Fruit fly (Drosophila melanogaster) whole organism, embryonic: ENCODE results near the gene Sas-6.

Source experiments
- BEAF-32 ChIP-seq: fragments of 200-800 bp; sonication (Bioruptor generic); optimal IDR thresholded peaks from 3 replicates; lab custom pipeline; 2017; ENCODE audit warnings: missing biosample characterization, missing genetic modification characterization, mild to moderate bottlenecking, moderate library complexity, missing genetic modification reagents
- Bgb ChIP-seq: fragments of 200-800 bp; sonication (Bioruptor generic); IDR thresholded peaks from 2 replicates; pipeline ENCODE4 v1.3.6; 2022; ENCODE audit warnings: missing biosample characterization, missing genetic modification characterization; ENCODE audit not compliant: partially characterized antibody
- CG13624 ChIP-seq: fragments of 200-800 bp; sonication (Bioruptor generic); optimal IDR thresholded peaks from 2 replicates; lab custom pipeline; 2016; ENCODE audit warnings: missing biosample characterization, missing genetic modification characterization
- CG15601 ChIP-seq: fragments of 200-800 bp; sonication (Bioruptor generic); optimal IDR thresholded peaks from 3 replicates; lab custom pipeline; 2019; ENCODE audit warnings: missing biosample characterization, mild to moderate bottlenecking, missing genetic modification characterization, moderate library complexity
- CG2202 ChIP-seq: fragments of 200-800 bp; sonication (Bioruptor generic); optimal IDR thresholded peaks from 2 replicates; lab custom pipeline; 2018; ENCODE audit warnings: missing biosample characterization, mild to moderate bottlenecking, missing genetic modification characterization
- CG30403 ChIP-seq: fragments of 200-800 bp; sonication (Bioruptor generic); optimal IDR thresholded peaks from 3 replicates; lab custom pipeline; 2016; ENCODE audit warnings: missing biosample characterization, missing genetic modification characterization
- CG34224 ChIP-seq: fragments of 200-800 bp; sonication (Bioruptor generic); IDR thresholded peaks from 3 replicates; pipeline ENCODE4 v1.3.6; 2022; ENCODE audit warnings: missing biosample characterization, missing genetic modification characterization; ENCODE audit not compliant: partially characterized antibody
- CG8359 ChIP-seq: fragments of 200-800 bp; sonication (Bioruptor generic); optimal IDR thresholded peaks from 2 replicates; lab custom pipeline; 2017; ENCODE audit warnings: missing biosample characterization, mild to moderate bottlenecking, missing genetic modification characterization, borderline replicate concordance
- Dip2 ChIP-seq: fragments of 200-800 bp; sonication (Bioruptor generic); IDR thresholded peaks from 2 replicates; pipeline ENCODE4 v1.3.6; 2022; ENCODE audit warnings: missing biosample characterization, missing genetic modification characterization
- Dll ChIP-seq: fragments of 200-800 bp; sonication (Bioruptor generic); IDR thresholded peaks from 4 replicates; pipeline ENCODE4 v1.3.6; 2022; ENCODE audit warnings: missing biosample characterization, missing genetic modification characterization; ENCODE audit not compliant: partially characterized antibody
- HLH4C ChIP-seq: fragments of 200-800 bp; sonication (Bioruptor generic); IDR thresholded peaks from 3 replicates; pipeline ENCODE4 v1.3.6; 2022; ENCODE audit warnings: missing biosample characterization, missing genetic modification characterization; ENCODE audit not compliant: partially characterized antibody
- MESR4 ChIP-seq: fragments of 200-800 bp; sonication (Bioruptor generic); optimal IDR thresholded peaks from 2 replicates; lab custom pipeline; 2018; ENCODE audit warnings: missing biosample characterization, mild to moderate bottlenecking, missing genetic modification characterization, moderate library complexity
- Mad ChIP-seq: fragments of 200-800 bp; sonication (Bioruptor generic); optimal IDR thresholded peaks from 2 replicates; lab custom pipeline; 2016; ENCODE audit warnings: missing biosample characterization, missing genetic modification characterization
- Myb ChIP-seq: fragments of 200-800 bp; sonication (Bioruptor generic); optimal IDR thresholded peaks from 2 replicates; lab custom pipeline; 2016; ENCODE audit warnings: missing biosample characterization, missing genetic modification characterization
- Nf-YB ChIP-seq: fragments of 200-800 bp; sonication (Bioruptor generic); optimal IDR thresholded peaks from 3 replicates; lab custom pipeline; 2019; ENCODE audit warnings: missing biosample characterization, mild to moderate bottlenecking, missing genetic modification characterization, moderate library complexity
- Nf-YC ChIP-seq: fragments of 200-800 bp; optimal IDR thresholded peaks from 3 replicates; lab custom pipeline; 2019; ENCODE audit warnings: missing biosample characterization, mild to moderate bottlenecking, missing genetic modification characterization, moderate library complexity
- Opbp ChIP-seq: fragments of 200-800 bp; sonication (Bioruptor generic); IDR thresholded peaks from 3 replicates; pipeline ENCODE4 v1.3.6; 2022; ENCODE audit warnings: missing biosample characterization, missing genetic modification characterization; ENCODE audit not compliant: partially characterized antibody
- Optix ChIP-seq: fragments of 200-800 bp; sonication (Bioruptor generic); IDR thresholded peaks from 3 replicates; pipeline ENCODE4 v1.3.6; 2022; ENCODE audit warnings: missing biosample characterization, missing genetic modification characterization
- Sin3A ChIP-seq: fragments of >200 bp; optimal IDR thresholded peaks from 2 replicates; lab custom pipeline; 2018
- Trl ChIP-seq, 3 experiments: fragments of >200 bp in 2 of 3; fragments of 200-800 bp in 1 of 3; sonication (Bioruptor generic) in 1 of 3; optimal IDR thresholded peaks; 2 replicates in 1 of 3; 3 replicates in 2 of 3; lab custom pipeline; 2016 to 2017; ENCODE audit warnings: missing biosample characterization in 1 of 3, missing genetic modification characterization in 1 of 3
- YL-1 ChIP-seq: fragments of 200-800 bp; sonication (Bioruptor generic); optimal IDR thresholded peaks from 3 replicates; lab custom pipeline; 2017; ENCODE audit warnings: missing biosample characterization, mild to moderate bottlenecking, missing genetic modification characterization
- dysf ChIP-seq: fragments of 200-800 bp; sonication (Bioruptor generic); IDR thresholded peaks from 3 replicates; pipeline ENCODE4 v1.3.6; 2022; ENCODE audit warnings: missing biosample characterization, missing genetic modification characterization
- ewg ChIP-seq: fragments of 200-800 bp; sonication (Bioruptor generic); optimal IDR thresholded peaks from 3 replicates; lab custom pipeline; 2017; ENCODE audit warnings: mild to moderate bottlenecking, missing biosample characterization, missing genetic modification reagents, missing genetic modification characterization
- eyg ChIP-seq: fragments of 200-800 bp; sonication (Bioruptor generic); optimal IDR thresholded peaks from 3 replicates; lab custom pipeline; 2016; ENCODE audit warnings: missing biosample characterization, missing genetic modification characterization
- gcm ChIP-seq: fragments of 200-800 bp; sonication (Bioruptor generic); optimal IDR thresholded peaks from 2 replicates; lab custom pipeline; 2019; ENCODE audit warnings: missing biosample characterization, mild to moderate bottlenecking, missing genetic modification characterization, moderate library complexity
- gcm2 ChIP-seq: fragments of 200-800 bp; sonication (Bioruptor generic); optimal IDR thresholded peaks from 2 replicates; lab custom pipeline; 2016; ENCODE audit warnings: missing biosample characterization, missing genetic modification characterization
- inv ChIP-seq: fragments of 200-800 bp; sonication (Bioruptor generic); IDR thresholded peaks from 2 replicates; pipeline ENCODE4 v1.3.6; 2022; ENCODE audit warnings: missing biosample characterization, missing genetic modification characterization; ENCODE audit not compliant: partially characterized antibody
- ken ChIP-seq: fragments of 200-800 bp; sonication (Bioruptor generic); IDR thresholded peaks from 3 replicates; pipeline ENCODE4 v1.3.6; 2022; ENCODE audit warnings: missing biosample characterization, missing genetic modification characterization
- lmd ChIP-seq: fragments of 200-800 bp; sonication (Bioruptor generic); IDR thresholded peaks from 2 replicates; pipeline ENCODE4 v1.3.6; 2022; ENCODE audit warnings: missing biosample characterization, missing genetic modification characterization
- mam ChIP-seq: fragments of 200-800 bp; sonication (Bioruptor generic); optimal IDR thresholded peaks from 3 replicates; lab custom pipeline; 2016; ENCODE audit warnings: missing biosample characterization, missing genetic modification characterization
- nerfin-2 ChIP-seq: fragments of 200-800 bp; sonication (Bioruptor generic); IDR thresholded peaks from 2 replicates; pipeline ENCODE4 v1.3.6; 2022; ENCODE audit warnings: missing biosample characterization, missing genetic modification characterization; ENCODE audit not compliant: partially characterized antibody
- pnt ChIP-seq: fragments of 200-800 bp; sonication (Bioruptor generic); optimal IDR thresholded peaks from 3 replicates; lab custom pipeline; 2016; ENCODE audit warnings: missing biosample characterization, missing genetic modification characterization
- prd ChIP-seq, 3 experiments: fragments of >200 bp in 2 of 3; fragments of 200-800 bp in 1 of 3; sonication (Bioruptor generic) in 1 of 3; optimal IDR thresholded peaks in 2 of 3; IDR thresholded peaks in 1 of 3; 2 replicates in 2 of 3; 3 replicates in 1 of 3; pipeline versions ENCODE4 v1.3.6 to Lab custom; 2017 to 2022; ENCODE audit warnings: missing biosample characterization in 1 of 3, missing genetic modification characterization in 1 of 3
- pros ChIP-seq: fragments of 200-800 bp; sonication (Bioruptor generic); optimal IDR thresholded peaks from 3 replicates; lab custom pipeline; 2019; ENCODE audit warnings: missing biosample characterization, mild to moderate bottlenecking, missing genetic modification characterization, moderate library complexity
- repo ChIP-seq: fragments of 200-800 bp; sonication (Bioruptor generic); optimal IDR thresholded peaks from 2 replicates; lab custom pipeline; 2016; ENCODE audit warnings: missing biosample characterization, missing genetic modification characterization
- sd ChIP-seq: fragments of 200-800 bp; sonication (Bioruptor generic); optimal IDR thresholded peaks from 3 replicates; lab custom pipeline; 2018; ENCODE audit warnings: missing biosample characterization, mild to moderate bottlenecking, missing genetic modification characterization, moderate library complexity
- seq ChIP-seq: fragments of 200-800 bp; sonication (Bioruptor generic); IDR thresholded peaks from 2 replicates; pipeline ENCODE4 v1.3.6; 2022; ENCODE audit warnings: missing biosample characterization, missing genetic modification characterization
- tna ChIP-seq: fragments of 200-800 bp; sonication (Bioruptor generic); IDR thresholded peaks from 2 replicates; pipeline ENCODE4 v1.3.6; 2022; ENCODE audit warnings: missing biosample characterization, missing genetic modification characterization; ENCODE audit not compliant: partially characterized antibody
- trem ChIP-seq: fragments of 200-800 bp; optimal IDR thresholded peaks from 3 replicates; lab custom pipeline; 2019; ENCODE audit warnings: missing biosample characterization, mild to moderate bottlenecking, missing genetic modification characterization, moderate library complexity
- twi ChIP-seq: fragments of 200-800 bp; optimal IDR thresholded peaks from 2 replicates; lab custom pipeline; 2019; ENCODE audit warnings: missing biosample characterization, mild to moderate bottlenecking, missing genetic modification characterization, moderate library complexity
- unc-4 ChIP-seq: fragments of 200-800 bp; sonication (Bioruptor generic); IDR thresholded peaks from 2 replicates; pipeline ENCODE4 v1.3.6; 2022; ENCODE audit warnings: missing biosample characterization, missing genetic modification characterization; ENCODE audit not compliant: partially characterized antibody
- vnd ChIP-seq: fragments of 200-800 bp; sonication (Bioruptor generic); IDR thresholded peaks from 3 replicates; pipeline ENCODE4 v1.3.6; 2022; ENCODE audit warnings: missing biosample characterization, missing genetic modification characterization; ENCODE audit not compliant: partially characterized antibody
- vvl ChIP-seq: fragments of 200-800 bp; sonication (Bioruptor generic); IDR thresholded peaks from 2 replicates; pipeline ENCODE4 v1.3.6; 2022; ENCODE audit warnings: missing biosample characterization, missing genetic modification characterization
- zen2 ChIP-seq: fragments of 200-800 bp; sonication (Bioruptor generic); IDR thresholded peaks from 3 replicates; pipeline ENCODE4 v1.3.6; 2022; ENCODE audit warnings: missing biosample characterization, missing genetic modification characterization; ENCODE audit not compliant: partially characterized antibody

The Sas-6 gene

dm6 chr3R:30023445-30023844 lies 28.3 kb downstream of the Sas-6 start:
- TF ChIP-seq vvl (GFP tag; lab: Robert Waterston, UW) (0 out of 2 replicates have a peak, but pooled peaks have one; percentile 8), CG8359 (no peak), CG15601 (peak; percentile 97)

dm6 chr3R:30030061-30030460 lies 34.9 kb downstream of the Sas-6 start:
- TF ChIP-seq seq (GFP tag; lab: Robert Waterston, UW) (peak; percentile 59; the same call in 1 of the 2 replicates), Bgb (GFP tag; lab: Robert Waterston, UW) (0 out of 2 replicates have a peak, but pooled peaks have one; percentile 25), prd (optimal IDR thresholded peaks at IDR 0.05; lab: Kevin White, UChicago) (no peak), prd (GFP tag; IDR thresholded peaks at IDR 0.05; lab: Robert Waterston, UW) (no peak), ewg (GFP tag; lab: Kevin White, UChicago) (no peak), Nf-YB (GFP tag; lab: Kevin White, UChicago) (peak; percentile 96), vnd (no peak), Nf-YC (tag; lab: Kevin White, UChicago) (peak; percentile 96), pros (GFP tag; lab: Kevin White, UChicago) (peak; percentile 77), Mad (no peak)
- TF ChIP-seq, all 482 proteins: peak for 5

dm6 chr3R:30032281-30032680 lies 37.1 kb downstream of the Sas-6 start:
- TF ChIP-seq Trl (optimal IDR thresholded peaks at IDR 0.05; lab: Kevin White, UChicago) (no peak), Trl (GFP tag; optimal IDR thresholded peaks at IDR 0.05; lab: Kevin White, UChicago) (no peak), gcm (GFP tag; lab: Kevin White, UChicago) (peak; percentile 92), Dip2 (GFP tag; lab: Robert Waterston, UW) (no peak)

- TF ChIP-seq mam (GFP tag; lab: Kevin White, UChicago) (no peak), Optix (no peak), trem (tag; lab: Kevin White, UChicago) (peak; percentile 49), nerfin-2 (GFP tag; lab: Robert Waterston, UW) (peak; percentile 48; the same call in 1 of the 2 replicates), zen2 (GFP tag; lab: Robert Waterston, UW) (no peak; the same call in 2 of the 3 replicates), MESR4 (GFP tag; lab: Kevin White, UChicago) (peak; percentile 75), lmd (GFP tag; lab: Robert Waterston, UW) (no peak), HLH4C (GFP tag; lab: Robert Waterston, UW) (peak; percentile 74), pnt (GFP tag; lab: Kevin White, UChicago) (no peak), twi (tag; lab: Kevin White, UChicago) (no peak), CG30403 (no peak), Opbp (GFP tag; lab: Robert Waterston, UW) (peak; percentile 64; the same call in 1 of the 3 replicates), unc-4 (GFP tag; lab: Robert Waterston, UW) (peak; percentile 58), YL-1 (peak; percentile 70), Myb (GFP tag; lab: Kevin White, UChicago) (peak; percentile 84), CG34224 (GFP tag; lab: Robert Waterston, UW) (peak; percentile 69), Dll (peak; percentile 53; the same call in 1 of the 4 replicates), inv (GFP tag; lab: Robert Waterston, UW) (peak; percentile 27), Sin3A (lab: Kevin White, UChicago) (peak; percentile 56), repo (GFP tag; lab: Kevin White, UChicago) (no peak), ken (GFP tag; lab: Robert Waterston, UW) (no peak), tna (GFP tag; lab: Robert Waterston, UW) (no peak), gcm2 (GFP tag; lab: Kevin White, UChicago) (no peak), Bgb (GFP tag; lab: Robert Waterston, UW) (peak; percentile 46), dysf (GFP tag; lab: Robert Waterston, UW) (no peak), BEAF-32 (GFP tag; lab: Kevin White, UChicago) (peak; percentile 49), eyg (GFP tag; lab: Kevin White, UChicago) (no peak), sd (tag; lab: Kevin White, UChicago) (no peak), CG13624 (no peak), CG2202 (tag; lab: Kevin White, UChicago) (no peak)
These were observed 41.5 kb downstream of the Sas-6 start, which contains the start of gene ZIPIC for dm6 chr3R:30036609-30037008. Gene ZIPIC, minus strand, starts transcription at chr3R:30036870.
